Fruit fly (Drosophila melanogaster): ENCODE measurements around the gene Nep7.
"Not testable (repeated sequence)": the region's sequence is repeated elsewhere in the genome, so short reads cannot be mapped to it uniquely, and the experiment has no call there.

The Nep7 gene

DNA sequence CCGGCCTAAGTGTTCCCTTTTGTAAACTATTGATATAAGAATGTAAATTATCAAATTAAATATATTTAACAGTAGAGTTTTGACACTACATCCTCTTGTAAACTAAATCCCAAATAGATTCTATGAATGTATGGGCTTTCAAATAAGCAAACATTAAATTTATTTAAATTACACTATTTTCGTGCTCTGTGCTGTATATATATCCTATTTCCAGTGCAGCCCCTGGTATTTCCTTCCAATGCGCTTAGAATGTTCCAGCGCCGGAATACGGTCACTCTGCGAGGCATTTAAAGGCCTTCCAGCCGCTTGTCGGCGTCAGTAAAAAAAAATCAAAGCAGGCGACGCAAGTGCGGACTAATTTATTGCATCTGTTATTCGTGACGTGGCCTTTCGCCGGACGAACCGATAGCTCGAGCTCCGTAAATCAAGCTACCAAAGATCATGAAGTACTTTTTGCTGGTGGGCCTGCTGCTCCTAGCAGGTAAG is 6.3 kb upstream of the Nep7 start, which contains the start of gene Gp93 (continued):
- peak; percentile 29 for TF ChIP-seq dsx (GFP tag; optimal IDR thresholded peaks at IDR 0.05; ENCODE audit: poor library complexity, severe bottlenecking)
- no peak for TF ChIP-seq ss (GFP tag; optimal IDR thresholded peaks at IDR 0.05)
- TF ChIP-seq Eip75B (GFP tag; optimal IDR thresholded peaks at IDR 0.05), result peak; percentile 20
- TF ChIP-seq CG32006 (GFP tag; optimal IDR thresholded peaks at IDR 0.05), result peak; percentile 65
- TF ChIP-seq CG11762 (GFP tag; optimal IDR thresholded peaks at IDR 0.05; ENCODE audit: insufficient read depth), result no peak
- TF ChIP-seq Blimp-1 (GFP tag; optimal IDR thresholded peaks at IDR 0.05), result no peak
- peak; percentile 66 for TF ChIP-seq net (GFP tag; optimal IDR thresholded peaks at IDR 0.05)
- peak; percentile 72 for TF ChIP-seq CG6163 (GFP tag; IDR thresholded peaks at IDR 0.05)
- no peak for TF ChIP-seq achi (GFP tag; optimal IDR thresholded peaks at IDR 0.05)
- peak; percentile 79 for TF ChIP-seq svp (GFP tag)
- TF ChIP-seq Sox15 (GFP tag; optimal IDR thresholded peaks at IDR 0.05), result peak; percentile 47
- TF ChIP-seq CG6854 (GFP tag; optimal IDR thresholded peaks at IDR 0.05), result peak; percentile 26
- no peak for TF ChIP-seq dac (GFP tag; optimal IDR thresholded peaks at IDR 0.05)
- TF ChIP-seq CG11294 (GFP tag; IDR thresholded peaks at IDR 0.05), result peak; percentile 49; the same call in 1 of the 2 replicates
- no peak for TF ChIP-seq Sox102F (GFP tag; optimal IDR thresholded peaks at IDR 0.05)
- TF ChIP-seq spab (GFP tag; optimal IDR thresholded peaks at IDR 0.05), result no peak
- no peak for TF ChIP-seq Ets21C (GFP tag; optimal IDR thresholded peaks at IDR 0.05)
- peak; percentile 51; the same call in 1 of the 2 replicates for TF ChIP-seq CG15336 (GFP tag; IDR thresholded peaks at IDR 0.05)
- TF ChIP-seq CG3919 (GFP tag; optimal IDR thresholded peaks at IDR 0.05), result no peak
- no peak for TF ChIP-seq CG6276 (GFP tag; optimal IDR thresholded peaks at IDR 0.05)
- no peak for TF ChIP-seq vri (GFP tag; optimal IDR thresholded peaks at IDR 0.05)
- no peak for TF ChIP-seq fkh (GFP tag; optimal IDR thresholded peaks at IDR 0.05)
- TF ChIP-seq CG6792 (GFP tag; optimal IDR thresholded peaks at IDR 0.05), result peak; percentile 49
- TF ChIP-seq Met (GFP tag; optimal IDR thresholded peaks at IDR 0.05), result no peak
- no peak for TF ChIP-seq CG4318 (GFP tag; optimal IDR thresholded peaks at IDR 0.05)
- TF ChIP-seq Hr4 (GFP tag; optimal IDR thresholded peaks at IDR 0.05), result no peak
- no peak for TF ChIP-seq Hr38 (GFP tag; optimal IDR thresholded peaks at IDR 0.05)
- no peak for TF ChIP-seq Eip93F (GFP tag; optimal IDR thresholded peaks at IDR 0.05)
- no peak for TF ChIP-seq CG10631 (GFP tag; optimal IDR thresholded peaks at IDR 0.05)
- TF ChIP-seq eg (GFP tag; IDR thresholded peaks at IDR 0.05), result peak; percentile 67; the same call in 2 of the 3 replicates
- peak; percentile 46 for TF ChIP-seq Gug (GFP tag; IDR thresholded peaks at IDR 0.05)

dm6 chr3R:27953890-27954289 is 827 bp upstream of the Nep7 start, which contains the start of gene CG4951:
TSS of gene CG4951 (minus strand) at chr3R:27954112.
- TF ChIP-seq CG6163 (GFP tag; IDR thresholded peaks at IDR 0.05), result no peak
- TF ChIP-seq fd85E (GFP tag; optimal IDR thresholded peaks at IDR 0.05), result no peak
- no peak for TF ChIP-seq CG7368 (GFP tag; optimal IDR thresholded peaks at IDR 0.05)
- no peak for TF ChIP-seq CG6854 (GFP tag; optimal IDR thresholded peaks at IDR 0.05)
- no peak for TF ChIP-seq net (GFP tag; optimal IDR thresholded peaks at IDR 0.05)

- TF ChIP-seq net (GFP tag; optimal IDR thresholded peaks at IDR 0.05) (no peak), CG1621 (tag; optimal IDR thresholded peaks at IDR 0.05) (no peak)
Observed at dm6 chr3R:27957967-27958366, 3.2 kb downstream of the Nep7 start.

dm6 chr3R:27959145-27959544 is 4.4 kb downstream of the Nep7 start, which contains the start of the genes CG42487 and CG4884:
TSS of gene CG42487 (minus strand) at chr3R:27959245.
TSS of gene CG4884 (minus strand) at chr3R:27959245.
- not testable (repeated sequence) for TF ChIP-seq CG31627 (GFP tag; optimal IDR thresholded peaks at IDR 0.05); CG16779 (tag; optimal IDR thresholded peaks at IDR 0.05); Eip93F (GFP tag; optimal IDR thresholded peaks at IDR 0.05)

Measured in whole organism, prepupa.